3 fruit fly cellular contexts compared by ENCODE assay signal in genomic region chr3L:4543034-4543806, dm6.
TF ChIP-seq lines count a peak whose summit lies in the region.

No protein-coding gene starts in this region.

TF ChIP-seq in whole organism, embryonic, 481 proteins besides CTCF, POLR2A, EP300 and RAD21 (continued from another document and continues in another):
- 0 out of 2 replicates have a peak, but pooled peaks have one; percentile 11 for TF ChIP-seq bbx (GFP tag; IDR thresholded peaks at IDR 0.05; lab: Robert Waterston, UW; ENCODE audit: partially characterized antibody)
- TF ChIP-seq danr (GFP tag; IDR thresholded peaks at IDR 0.05; lab: Robert Waterston, UW), result no peak
- no peak for TF ChIP-seq CG12391 (tag; optimal IDR thresholded peaks at IDR 0.05; lab: Kevin White, UChicago)
- TF ChIP-seq CG3847 (GFP tag; IDR thresholded peaks at IDR 0.05; lab: Robert Waterston, UW), result 0 out of 2 replicates have a peak, but pooled peaks have one; percentile 26
- TF ChIP-seq CG10565 (GFP tag; optimal IDR thresholded peaks at IDR 0.05; lab: Kevin White, UChicago), result no peak
- TF ChIP-seq BtbVII (GFP tag; optimal IDR thresholded peaks at IDR 0.05; lab: Kevin White, UChicago), result no peak
- 0 out of 2 replicates have a peak, but pooled peaks have one; percentile 37 for TF ChIP-seq seq (GFP tag; IDR thresholded peaks at IDR 0.05; lab: Robert Waterston, UW)
- no peak for TF ChIP-seq CG14710 (tag; optimal IDR thresholded peaks at IDR 0.05; lab: Kevin White, UChicago)
- peak; percentile 49 for TF ChIP-seq CG9876 (GFP tag; optimal IDR thresholded peaks at IDR 0.05; lab: Kevin White, UChicago)
- no peak for TF ChIP-seq CG7745 (tag; optimal IDR thresholded peaks at IDR 0.05; lab: Kevin White, UChicago)
- TF ChIP-seq Sry-δ (GFP tag; optimal IDR thresholded peaks at IDR 0.05; lab: Kevin White, UChicago), result peak; percentile 10
- TF ChIP-seq dati (GFP tag; IDR thresholded peaks at IDR 0.05; lab: Robert Waterston, UW), result no peak
- TF ChIP-seq ara (GFP tag; IDR thresholded peaks at IDR 0.05; lab: Robert Waterston, UW), result peak; percentile 48; the same call in 1 of the 2 replicates
- no peak for TF ChIP-seq ase (GFP tag; IDR thresholded peaks at IDR 0.05; lab: Robert Waterston, UW)
- TF ChIP-seq CG6791 (GFP tag; IDR thresholded peaks at IDR 0.05; lab: Robert Waterston, UW; ENCODE audit: partially characterized antibody), result 0 out of 3 replicates have a peak, but pooled peaks have one; percentile 11
- no peak for TF ChIP-seq Hr51 (GFP tag; optimal IDR thresholded peaks at IDR 0.05; lab: Kevin White, UChicago)
- TF ChIP-seq zfh2 (GFP tag; optimal IDR thresholded peaks at IDR 0.05; lab: Kevin White, UChicago), result peak; percentile 50
- TF ChIP-seq pzg (GFP tag; optimal IDR thresholded peaks at IDR 0.05; lab: Kevin White, UChicago), result no peak
- no peak for TF ChIP-seq ATbp (GFP tag; optimal IDR thresholded peaks at IDR 0.05; lab: Kevin White, UChicago)
- TF ChIP-seq slou (GFP tag; optimal IDR thresholded peaks at IDR 0.05; lab: Kevin White, UChicago), result no peak
- TF ChIP-seq pfk (GFP tag; optimal IDR thresholded peaks at IDR 0.05; lab: Kevin White, UChicago), result no peak
- 0 out of 2 replicates have a peak, but pooled peaks have one; percentile 34 for TF ChIP-seq sim (GFP tag; IDR thresholded peaks at IDR 0.05; lab: Robert Waterston, UW)
- peak; percentile 91 for TF ChIP-seq ERR (GFP tag; optimal IDR thresholded peaks at IDR 0.05; lab: Kevin White, UChicago)
- peak; percentile 23 for TF ChIP-seq chn (GFP tag; optimal IDR thresholded peaks at IDR 0.05; lab: Kevin White, UChicago)
- TF ChIP-seq fd64A (GFP tag; optimal IDR thresholded peaks at IDR 0.05; lab: Kevin White, UChicago), result no peak
- TF ChIP-seq CG9437 (GFP tag; optimal IDR thresholded peaks at IDR 0.05; lab: Kevin White, UChicago), result no peak
- TF ChIP-seq CG10321 (GFP tag; IDR thresholded peaks at IDR 0.05; lab: Robert Waterston, UW), result peak; percentile 36; the same call in 1 of the 2 replicates
- TF ChIP-seq CG15073 (GFP tag; optimal IDR thresholded peaks at IDR 0.05; lab: Kevin White, UChicago), result peak; percentile 14
- TF ChIP-seq sima (GFP tag; optimal IDR thresholded peaks at IDR 0.05; lab: Kevin White, UChicago), result no peak
- no peak for TF ChIP-seq jing (GFP tag; optimal IDR thresholded peaks at IDR 0.05; lab: Kevin White, UChicago)
- TF ChIP-seq fu2 (GFP tag; optimal IDR thresholded peaks at IDR 0.05; lab: Kevin White, UChicago), result peak; percentile 66
- no peak for TF ChIP-seq CG12744 (GFP tag; optimal IDR thresholded peaks at IDR 0.05; lab: Kevin White, UChicago)
- no peak for TF ChIP-seq Fer2 (tag; optimal IDR thresholded peaks at IDR 0.05; lab: Kevin White, UChicago)
- TF ChIP-seq CG3838 (GFP tag; optimal IDR thresholded peaks at IDR 0.05; lab: Kevin White, UChicago), result no peak
- TF ChIP-seq hth (optimal IDR thresholded peaks at IDR 0.05; lab: Kevin White, UChicago), result no peak
- TF ChIP-seq CG6765 (GFP tag; optimal IDR thresholded peaks at IDR 0.05; lab: Kevin White, UChicago), result no peak
- TF ChIP-seq CG4360 (GFP tag; IDR thresholded peaks at IDR 0.05; lab: Robert Waterston, UW), result peak; percentile 36; the same call in 1 of the 2 replicates
- TF ChIP-seq Atf-2 (GFP tag; optimal IDR thresholded peaks at IDR 0.05; lab: Kevin White, UChicago), result no peak
- TF ChIP-seq Dip3 (GFP tag; optimal IDR thresholded peaks at IDR 0.05; lab: Kevin White, UChicago), result peak; percentile 34
- TF ChIP-seq pho (GFP tag; optimal IDR thresholded peaks at IDR 0.05; lab: Kevin White, UChicago), result peak; percentile 26
- no peak for TF ChIP-seq Doc2 (GFP tag; IDR thresholded peaks at IDR 0.05; lab: Robert Waterston, UW)
- TF ChIP-seq exex (tag; optimal IDR thresholded peaks at IDR 0.05; lab: Kevin White, UChicago), result peak; percentile 33
- no peak for TF ChIP-seq Xbp1 (GFP tag; optimal IDR thresholded peaks at IDR 0.05; lab: Kevin White, UChicago)

TF ChIP-seq in whole organism, prepupa, 60 proteins besides CTCF, POLR2A, EP300 and RAD21 (continued from another document):
- TF ChIP-seq fd59A (GFP tag; optimal IDR thresholded peaks at IDR 0.05; lab: Kevin White, UChicago) (peak; percentile 74), lz (GFP tag; optimal IDR thresholded peaks at IDR 0.05; lab: Kevin White, UChicago) (peak; percentile 54), Ets21C (GFP tag; optimal IDR thresholded peaks at IDR 0.05; lab: Kevin White, UChicago) (peak; percentile 17), Sox14 (GFP tag; optimal IDR thresholded peaks at IDR 0.05; lab: Kevin White, UChicago) (peak; percentile 79), cyc (GFP tag; optimal IDR thresholded peaks at IDR 0.05; lab: Kevin White, UChicago) (peak; percentile 56), achi (GFP tag; optimal IDR thresholded peaks at IDR 0.05; lab: Kevin White, UChicago) (peak; percentile 77), CG8319 (GFP tag; optimal IDR thresholded peaks at IDR 0.05; lab: Kevin White, UChicago) (peak; percentile 72), dsx (GFP tag; optimal IDR thresholded peaks at IDR 0.05; lab: Kevin White, UChicago; ENCODE audit: poor library complexity, severe bottlenecking) (peak; percentile 95), esn (GFP tag; optimal IDR thresholded peaks at IDR 0.05; lab: Kevin White, UChicago) (peak; percentile 69), CG9139 (GFP tag; optimal IDR thresholded peaks at IDR 0.05; lab: Kevin White, UChicago) (peak; percentile 98), Sox15 (GFP tag; optimal IDR thresholded peaks at IDR 0.05; lab: Kevin White, UChicago) (peak; percentile 26), Lpt (GFP tag; optimal IDR thresholded peaks at IDR 0.05; lab: Kevin White, UChicago) (peak; percentile 84), CG32006 (GFP tag; optimal IDR thresholded peaks at IDR 0.05; lab: Kevin White, UChicago) (peak; percentile 63), CG8632 (GFP tag; optimal IDR thresholded peaks at IDR 0.05; lab: Kevin White, UChicago) (peak; percentile 76), Sox102F (GFP tag; optimal IDR thresholded peaks at IDR 0.05; lab: Kevin White, UChicago) (peak; percentile 63), CG11902 (GFP tag; optimal IDR thresholded peaks at IDR 0.05; lab: Kevin White, UChicago) (peak; percentile 62), CG10631 (GFP tag; optimal IDR thresholded peaks at IDR 0.05; lab: Kevin White, UChicago) (peak; percentile 79), CG10669 (GFP tag; optimal IDR thresholded peaks at IDR 0.05; lab: Kevin White, UChicago) (peak; percentile 93), ss (GFP tag; optimal IDR thresholded peaks at IDR 0.05; lab: Kevin White, UChicago) (peak; percentile 96 to 98), CG7368 (GFP tag; optimal IDR thresholded peaks at IDR 0.05; lab: Kevin White, UChicago) (peak; percentile 91), spab (GFP tag; optimal IDR thresholded peaks at IDR 0.05; lab: Kevin White, UChicago) (peak; percentile 98), salr (GFP tag; optimal IDR thresholded peaks at IDR 0.05; lab: Kevin White, UChicago) (peak; percentile 81 to 88), Eip75B (GFP tag; optimal IDR thresholded peaks at IDR 0.05; lab: Kevin White, UChicago) (peak; percentile 87), Eip93F (GFP tag; optimal IDR thresholded peaks at IDR 0.05; lab: Kevin White, UChicago) (no peak), topi (GFP tag; optimal IDR thresholded peaks at IDR 0.05; lab: Kevin White, UChicago) (peak; percentile 40), CG8119 (GFP tag; IDR thresholded peaks at IDR 0.05; lab: Robert Waterston, UW) (peak; percentile 84), CG4318 (GFP tag; optimal IDR thresholded peaks at IDR 0.05; lab: Kevin White, UChicago) (peak; percentile 25), fkh (GFP tag; optimal IDR thresholded peaks at IDR 0.05; lab: Kevin White, UChicago) (no peak), CG11294 (GFP tag; IDR thresholded peaks at IDR 0.05; lab: Robert Waterston, UW) (peak; percentile 39; the same call in 1 of the 2 replicates), Hr39 (GFP tag; optimal IDR thresholded peaks at IDR 0.05; lab: Kevin White, UChicago) (peak; percentile 75), CG15336 (GFP tag; IDR thresholded peaks at IDR 0.05; lab: Robert Waterston, UW) (peak; percentile 65), Gug (GFP tag; IDR thresholded peaks at IDR 0.05; lab: Robert Waterston, UW) (peak; percentile 49; the same call in 1 of the 2 replicates), CG11762 (GFP tag; optimal IDR thresholded peaks at IDR 0.05; lab: Kevin White, UChicago; ENCODE audit: insufficient read depth) (peak; percentile 30), fd85E (GFP tag; optimal IDR thresholded peaks at IDR 0.05; lab: Kevin White, UChicago) (peak; percentile 89), Eip78C (GFP tag; lab: Kevin White, UChicago) (peak; percentile 78), CG34406 (GFP tag; optimal IDR thresholded peaks at IDR 0.05; lab: Kevin White, UChicago) (peak; percentile 61), CG6276 (GFP tag; optimal IDR thresholded peaks at IDR 0.05; lab: Kevin White, UChicago) (peak; percentile 88), eg (GFP tag; IDR thresholded peaks at IDR 0.05; lab: Robert Waterston, UW) (peak; percentile 86)

TF ChIP-seq in whole organism, wandering third instar larva, 38 proteins besides CTCF, POLR2A, EP300 and RAD21 (continued from another document):
- TF ChIP-seq Rel (GFP tag; optimal IDR thresholded peaks at IDR 0.05; lab: Kevin White, UChicago) (no peak), Rel (tag; optimal IDR thresholded peaks at IDR 0.05; lab: Kevin White, UChicago) (peak; percentile 3), sv (GFP tag; optimal IDR thresholded peaks at IDR 0.05; lab: Kevin White, UChicago) (peak; percentile 22), brk (GFP tag; optimal IDR thresholded peaks at IDR 0.05; lab: Kevin White, UChicago) (no peak), dmrt93B (GFP tag; optimal IDR thresholded peaks at IDR 0.05; lab: Kevin White, UChicago) (no peak), rgr (GFP tag; optimal IDR thresholded peaks at IDR 0.05; lab: Kevin White, UChicago) (peak; percentile 77), Hr78 (GFP tag; optimal IDR thresholded peaks at IDR 0.05; lab: Kevin White, UChicago) (no peak), HLH106 (tag; optimal IDR thresholded peaks at IDR 0.05; lab: Kevin White, UChicago) (peak; percentile 56), Hnf4 (GFP tag; optimal IDR thresholded peaks at IDR 0.05; lab: Kevin White, UChicago) (peak; percentile 75), Myc (optimal IDR thresholded peaks at IDR 0.05; lab: Kevin White, UChicago) (no peak), sage (GFP tag; optimal IDR thresholded peaks at IDR 0.05; lab: Kevin White, UChicago) (peak; percentile 27)
